Worm (Caenorhabditis elegans): ENCODE data around the gene ser-1.

DNA sequence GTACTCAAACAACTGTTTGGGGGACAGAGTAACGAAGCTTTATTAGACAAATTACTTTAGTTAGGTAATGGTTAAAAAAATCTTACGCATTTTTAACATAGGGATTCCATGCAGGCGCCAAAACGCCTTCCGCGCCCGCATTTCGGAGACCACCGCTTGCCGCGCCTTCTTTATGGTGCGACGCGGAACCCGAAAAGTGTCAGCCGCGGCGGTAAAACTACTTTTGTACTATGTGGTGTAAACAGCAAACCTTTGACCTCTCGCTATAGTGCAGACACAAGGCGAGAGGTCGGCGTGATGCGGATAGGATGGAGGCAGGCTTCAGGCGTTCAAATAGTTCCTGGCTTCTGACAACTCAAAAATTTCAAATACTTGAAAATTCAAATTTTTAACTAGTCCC is 4.3 kb upstream of the ser-1 start:
- no peak for TF ChIP-seq ceh-88 (GFP tag; IDR thresholded peaks at IDR 0.05)
- TF ChIP-seq elt-3 (tag; optimal IDR thresholded peaks at IDR 0.05), result no peak
- TF ChIP-seq fkh-4 (tag; optimal IDR thresholded peaks at IDR 0.05; ENCODE audit: borderline replicate concordance), result no peak
- no peak for TF ChIP-seq sox-4 (tag; optimal IDR thresholded peaks at IDR 0.05)
